Worm (Caenorhabditis elegans) whole organism, midembryonic: ENCODE measurements around the gene F58F12.1.

Source experiments
- T22C8.4 ChIP-seq: fragments of 200-800 bp; sonication (Bioruptor generic); IDR thresholded peaks from 2 replicates; pipeline ENCODE4 v1.3.6; 2022; ENCODE audit warnings: missing genetic modification characterization, missing compliant biosample characterization
- cog-1 ChIP-seq: sonication (generic microtip); optimal IDR thresholded peaks from 2 replicates; lab custom pipeline; 2016; ENCODE audit warnings: missing genetic modification characterization, missing compliant biosample characterization
- flt-1 ChIP-seq: fragments of 200-800 bp; sonication (Bioruptor generic); IDR thresholded peaks from 2 replicates; pipeline ENCODE4 v1.3.6; 2022; ENCODE audit warnings: missing genetic modification characterization, missing compliant biosample characterization
- klf-2 ChIP-seq: fragments of 200-800 bp; sonication (Bioruptor generic); conservative IDR thresholded peaks from 2 replicates; pipeline ENCODE4 v1.3.6; 2022; ENCODE audit warnings: missing genetic modification reagents, missing genetic modification characterization, missing compliant biosample characterization
- med-1 ChIP-seq: sonication (generic microtip); optimal IDR thresholded peaks from 2 replicates; lab custom pipeline; 2017; ENCODE audit warnings: missing genetic modification characterization, mild to moderate bottlenecking, missing compliant biosample characterization, antibody characterized with exemption, missing genetic modification reagents; ENCODE audit not compliant: insufficient read depth
- ref-1 ChIP-seq: fragments of 200-800 bp; sonication (Bioruptor generic); conservative IDR thresholded peaks from 2 replicates; pipeline ENCODE4 v1.3.6; 2022; ENCODE audit warnings: missing genetic modification reagents, missing genetic modification characterization, missing compliant biosample characterization
- tab-1 ChIP-seq: fragments of 200-800 bp; sonication (Bioruptor generic); IDR thresholded peaks from 2 replicates; pipeline ENCODE4 v1.3.6; 2022; ENCODE audit warnings: missing genetic modification characterization, missing compliant biosample characterization
- ztf-23 ChIP-seq: fragments of 200-800 bp; sonication (Bioruptor generic); IDR thresholded peaks from 2 replicates; pipeline ENCODE4 v1.3.6; 2022; ENCODE audit warnings: missing genetic modification reagents, missing genetic modification characterization, missing compliant biosample characterization
- ztf-29 ChIP-seq: fragments of 200-800 bp; sonication (Bioruptor generic); IDR thresholded peaks from 2 replicates; pipeline ENCODE4 v1.3.6; 2022; ENCODE audit warnings: missing genetic modification reagents, missing genetic modification characterization, missing compliant biosample characterization

Gene F58F12.1

ce11 chrII:6409098-6409497 lies 25.7 kb downstream of the F58F12.1 start:
- TF ChIP-seq ztf-23 (peak; percentile 33; the same call in 1 of the 2 replicates), ztf-29 (GFP tag; lab: Robert Waterston, UW) (0 out of 2 replicates have a peak, but pooled peaks have one; percentile 47), tab-1 (GFP tag; lab: Robert Waterston, UW) (no peak)

ce11 chrII:6410181-6410580 lies 26.7 kb downstream of the F58F12.1 start, which contains the start of gene T25D10.4:
Gene T25D10.4 (minus strand): TSS chrII:6410281.
- TF ChIP-seq ztf-29 (GFP tag; lab: Robert Waterston, UW), result no peak
- TF ChIP-seq tab-1 (GFP tag; lab: Robert Waterston, UW), result no peak
- TF ChIP-seq klf-2, result no peak
- no peak for TF ChIP-seq T22C8.4
- no peak for TF ChIP-seq med-1 (GFP tag; lab: Kevin White, UChicago)
- TF ChIP-seq ref-1 (GFP tag; lab: Robert Waterston, UW), result no peak

DNA sequence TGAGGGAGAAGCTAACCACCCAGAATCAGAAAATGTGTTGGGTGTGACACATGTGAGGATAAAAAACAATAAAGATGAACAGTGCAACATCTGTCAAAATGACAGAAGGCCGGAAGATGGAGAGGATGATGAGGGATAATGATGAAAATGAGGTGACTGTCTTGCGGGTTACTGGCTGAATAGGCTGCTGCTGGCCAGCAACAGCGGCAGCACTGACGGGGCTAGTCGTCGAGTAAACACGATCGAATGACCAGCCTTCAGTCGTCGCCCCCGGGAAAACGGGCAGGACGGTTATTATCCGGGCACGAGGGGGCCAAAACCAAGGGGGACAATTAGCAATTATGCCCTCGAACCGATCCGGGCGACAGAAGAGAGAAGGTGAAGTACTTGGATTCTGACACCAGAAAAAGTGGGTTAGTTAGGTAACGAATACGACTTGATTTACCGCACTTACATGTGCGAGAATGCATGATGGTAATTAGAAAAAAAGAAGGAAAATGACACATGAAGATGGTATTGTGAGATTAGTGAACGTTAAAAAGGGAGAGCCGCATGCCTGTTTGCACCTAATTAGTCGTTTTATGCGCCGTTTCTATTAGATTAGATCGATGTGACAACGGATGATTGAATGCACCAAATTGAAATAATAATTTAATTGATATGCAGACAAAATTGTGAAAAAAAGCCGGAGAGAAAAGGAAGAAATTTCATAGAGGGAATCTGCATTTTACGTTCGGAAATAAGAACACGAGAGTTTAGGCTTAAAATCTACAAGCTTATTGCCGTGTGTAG lies 28.4 kb downstream of the F58F12.1 start:
- TF ChIP-seq ztf-23 (no peak), tab-1 (GFP tag; lab: Robert Waterston, UW) (0 out of 2 replicates have a peak, but pooled peaks have one; percentile 53), flt-1 (GFP tag; lab: Robert Waterston, UW) (0 out of 2 replicates have a peak, but pooled peaks have one; percentile 49)

- no peak for TF ChIP-seq ztf-29 (GFP tag; lab: Robert Waterston, UW)
- no peak for TF ChIP-seq ztf-23
- no peak for TF ChIP-seq med-1 (GFP tag; lab: Kevin White, UChicago)
Measured at ce11 chrII:6413788-6414187, 30.3 kb downstream of the F58F12.1 start.

DNA sequence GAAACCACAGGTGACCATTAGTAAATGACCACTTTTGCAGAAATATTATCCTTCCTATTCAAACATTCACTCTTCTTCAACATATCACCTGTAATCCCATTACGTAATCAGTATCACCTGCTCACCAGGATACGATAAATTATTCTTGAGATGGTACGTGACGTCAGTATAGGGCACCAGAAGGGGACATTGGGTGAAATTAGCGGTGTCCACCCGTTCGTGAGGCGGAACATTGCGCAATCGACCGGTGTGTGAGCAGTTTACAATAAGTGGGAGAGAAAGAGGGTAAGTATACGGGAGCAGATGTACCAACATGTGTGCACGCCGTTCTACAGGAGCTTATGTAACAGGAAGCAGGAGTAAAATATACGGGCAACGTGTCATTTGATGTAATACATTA lies 34.6 kb downstream of the F58F12.1 start:
- TF ChIP-seq T22C8.4, result no peak
- no peak for TF ChIP-seq ref-1 (GFP tag; lab: Robert Waterston, UW)
- TF ChIP-seq ztf-23, result no peak
- no peak for TF ChIP-seq ztf-29 (GFP tag; lab: Robert Waterston, UW)
- TF ChIP-seq tab-1 (GFP tag; lab: Robert Waterston, UW), result no peak
- no peak for TF ChIP-seq klf-2
- TF ChIP-seq med-1 (GFP tag; lab: Kevin White, UChicago), result no peak
- no peak for TF ChIP-seq flt-1 (GFP tag; lab: Robert Waterston, UW)
- no peak for TF ChIP-seq cog-1 (tag; lab: Kevin White, UChicago)

DNA sequence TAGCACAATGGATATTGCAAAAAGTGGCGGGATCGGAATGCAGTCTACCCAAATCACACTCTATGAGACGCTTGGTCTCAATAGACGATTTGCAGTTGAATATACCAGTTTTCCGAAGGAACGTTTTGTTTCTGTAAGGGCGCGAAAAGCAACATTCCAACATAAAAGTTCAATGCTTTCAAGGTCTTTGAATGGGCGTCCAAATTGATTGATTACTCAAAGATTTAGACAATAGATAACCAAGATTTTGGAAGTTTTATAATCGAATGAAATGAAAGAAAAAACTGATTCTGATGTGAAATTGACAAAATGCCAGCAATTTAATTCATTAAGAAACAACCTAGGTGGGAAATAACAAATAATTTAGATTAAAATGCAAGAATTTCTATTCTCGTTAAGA lies 35.7 kb downstream of the F58F12.1 start:
- TF ChIP-seq cog-1 (tag; lab: Kevin White, UChicago) (no peak), ztf-23 (no peak), ztf-29 (GFP tag; lab: Robert Waterston, UW) (no peak), klf-2 (no peak), med-1 (GFP tag; lab: Kevin White, UChicago) (no peak), tab-1 (GFP tag; lab: Robert Waterston, UW) (no peak), T22C8.4 (no peak), flt-1 (GFP tag; lab: Robert Waterston, UW) (no peak)

DNA sequence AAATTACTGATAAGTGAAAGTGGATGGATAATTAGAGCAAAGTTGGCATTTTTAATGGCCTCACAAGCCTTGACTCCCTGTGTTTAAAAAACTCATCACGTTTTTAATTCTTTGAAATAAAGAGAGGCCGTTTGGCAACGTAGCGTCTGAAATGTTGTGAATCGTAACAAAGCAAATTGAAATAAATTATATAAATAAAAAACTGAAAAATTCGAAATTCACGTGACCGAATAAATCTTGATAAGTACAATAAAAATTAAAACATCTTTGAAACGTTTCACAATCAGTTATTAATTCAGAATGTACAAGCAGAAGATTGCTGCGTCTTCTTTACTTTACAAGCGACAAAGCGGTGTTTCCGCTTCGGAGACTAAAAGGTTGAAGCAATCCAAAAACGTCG lies 39.4 kb downstream of the F58F12.1 start, which contains the start of gene K03H9.3:
Gene K03H9.3, plus strand, starts transcription at position 301 of the 400 bp plus-strand sequence.
- TF ChIP-seq ref-1 (GFP tag; lab: Robert Waterston, UW), result no peak
- TF ChIP-seq cog-1 (tag; lab: Kevin White, UChicago), result no peak
- TF ChIP-seq klf-2, result no peak

DNA sequence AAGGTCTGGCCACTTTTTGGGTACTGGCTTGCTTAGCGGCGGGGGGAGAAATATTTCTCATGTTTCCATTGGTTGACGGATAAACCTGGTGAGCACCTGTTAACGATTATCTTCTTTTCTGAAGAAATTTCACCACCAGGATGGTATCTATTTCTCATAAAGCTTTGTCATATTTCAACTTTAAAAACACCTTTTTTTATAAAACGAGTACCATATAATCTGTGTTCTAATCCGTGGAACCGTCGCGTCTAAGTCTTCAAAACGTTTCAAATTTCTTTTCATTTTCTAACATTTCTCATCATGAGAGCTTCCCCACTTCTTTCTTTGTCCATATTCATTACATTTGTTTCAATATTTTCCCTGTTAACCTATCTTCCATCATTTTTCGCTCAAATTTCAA lies 42.5 kb downstream of the F58F12.1 start, which contains the start of gene col-75:
Gene col-75, plus strand, starts transcription at position 301 of the 400 bp plus-strand sequence.
- TF ChIP-seq med-1 (GFP tag; lab: Kevin White, UChicago), result no peak
- no peak for TF ChIP-seq ztf-29 (GFP tag; lab: Robert Waterston, UW)
- TF ChIP-seq tab-1 (GFP tag; lab: Robert Waterston, UW), result no peak
